Fruit fly (Drosophila melanogaster) Kc167 (cell line): ENCODE data around the gene CG14507.

Experiments
- Myc ChIP-seq: fragments of >200 bp; optimal IDR thresholded peaks from 2 replicates; lab custom pipeline; 2017; ENCODE audit warnings: missing external identifiers
- Sin3A ChIP-seq: fragments of >200 bp; optimal IDR thresholded peaks from 2 replicates; lab custom pipeline; 2018; ENCODE audit warnings: missing external identifiers
- h ChIP-seq: fragments of >200 bp; optimal IDR thresholded peaks from 3 replicates; lab custom pipeline; 2018; ENCODE audit warnings: missing external identifiers
- insv ChIP-seq: fragments of >200 bp; optimal IDR thresholded peaks from 3 replicates; lab custom pipeline; 2018; ENCODE audit warnings: missing external identifiers
- psq ChIP-seq: fragments of >200 bp; optimal IDR thresholded peaks from 2 replicates; lab custom pipeline; 2017; ENCODE audit warnings: missing external identifiers
- ttk ChIP-seq: sonication (Bioruptor generic); optimal IDR thresholded peaks from 2 replicates; lab custom pipeline; 2017; ENCODE audit warnings: missing external identifiers

dm6 chr3R:29221168-29221567 lies 6.4 kb downstream of the CG14507 start:
- TF ChIP-seq psq: no peak
- no peak for TF ChIP-seq h (lab: Kevin White, UChicago)
- no peak for TF ChIP-seq Myc (lab: Kevin White, UChicago)
- peak; percentile 96 for TF ChIP-seq ttk (lab: Kevin White, UChicago)
- no peak for TF ChIP-seq Sin3A (lab: Kevin White, UChicago)
- TF ChIP-seq insv: no peak
